Fruit fly (Drosophila melanogaster): Measurements from ENCODE around the gene Svil.

DNA sequence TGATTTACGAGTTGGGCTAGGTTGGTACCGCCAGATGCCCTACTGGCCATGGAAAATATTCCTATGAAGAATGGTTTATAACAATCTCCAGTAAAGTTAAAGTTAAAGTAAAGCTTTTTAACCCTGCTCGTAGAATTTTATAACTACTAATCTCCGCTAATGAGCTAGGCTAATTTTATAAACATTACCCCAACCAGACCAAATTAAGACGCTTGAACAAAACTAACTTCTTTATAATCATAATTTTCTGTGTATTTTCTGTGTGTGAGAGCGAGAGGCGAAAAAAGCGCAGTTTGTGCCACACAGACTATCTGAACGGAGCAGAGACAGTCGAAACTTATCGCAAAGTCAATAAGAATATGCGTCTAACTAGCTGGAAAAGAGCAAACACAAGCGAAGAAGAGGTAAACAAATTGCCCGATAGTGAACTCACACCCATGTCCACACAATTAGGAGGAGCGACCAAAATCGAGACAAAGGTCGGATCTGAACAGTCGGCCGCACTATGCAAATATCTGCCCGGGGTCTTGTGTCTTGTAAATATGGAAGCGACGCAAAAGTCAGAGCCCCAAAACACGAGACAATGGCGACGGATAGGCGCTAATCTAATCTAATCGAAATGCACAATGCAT lies 159.6 kb downstream of the Svil start:
- TF ChIP-seq Dif (GFP tag; optimal IDR thresholded peaks at IDR 0.05; ENCODE audit: partially characterized antibody) (no peak), CrebA (GFP tag; optimal IDR thresholded peaks at IDR 0.05; ENCODE audit: borderline replicate concordance) (no peak), psq (GFP tag; optimal IDR thresholded peaks at IDR 0.05) (no peak), sage (GFP tag; optimal IDR thresholded peaks at IDR 0.05) (no peak), pan (optimal IDR thresholded peaks at IDR 0.05) (no peak)
